Worm (Caenorhabditis elegans): Measurements from ENCODE around the gene fbxb-88.

DNA sequence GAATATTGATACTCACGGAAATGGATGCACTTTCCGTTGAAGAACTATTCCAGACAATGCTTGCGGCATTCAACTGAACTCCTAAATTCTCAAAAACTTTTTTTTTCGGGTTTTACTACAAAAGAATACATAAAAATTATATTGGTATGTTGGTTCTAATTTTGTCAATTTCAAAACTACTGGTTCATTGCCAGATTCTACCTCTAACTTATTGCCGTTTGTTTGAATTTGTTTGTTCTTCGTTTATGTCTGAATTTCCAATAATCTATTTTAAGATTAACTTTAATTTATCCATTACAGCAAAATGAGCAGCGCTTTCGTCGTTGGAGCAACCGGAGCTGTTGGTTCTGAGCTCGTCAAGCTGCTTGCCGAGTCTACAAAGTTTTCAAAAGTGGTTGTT lies 30.6 kb downstream of the fbxb-88 start, which contains the start of gene C33F10.14:
- TF ChIP-seq him-1 (tag; optimal IDR thresholded peaks at IDR 0.05) (no peak), dao-5 (tag; optimal IDR thresholded peaks at IDR 0.05) (no peak)
